5 worm cellular contexts compared by ENCODE assay signal in genomic region chrX:16529937-16530336, ce11.
TF ChIP-seq lines count a peak whose summit lies in the region.

No protein-coding gene starts in this region.

TF ChIP-seq in whole organism, L1 larva, 84 proteins besides CTCF, POLR2A, EP300 and RAD21:
- TF ChIP-seq blmp-1 (tag; optimal IDR thresholded peaks at IDR 0.05; lab: Kevin White, UChicago): peak; percentile 95
- no peak for TF ChIP-seq efl-1 (optimal IDR thresholded peaks at IDR 0.05; lab: Kevin White, UChicago)
- no peak for TF ChIP-seq efl-1 (GFP tag; optimal IDR thresholded peaks at IDR 0.05 in 1 of 2; lab: Kevin White, UChicago)

TF ChIP-seq in whole organism, L2 larva, 48 proteins besides CTCF, POLR2A, EP300 and RAD21:
- TF ChIP-seq nhr-129 (tag; optimal IDR thresholded peaks at IDR 0.05; lab: Kevin White, UChicago): no peak
- peak; percentile 49 for TF ChIP-seq blmp-1 (tag; optimal IDR thresholded peaks at IDR 0.05; lab: Kevin White, UChicago; ENCODE audit: insufficient read depth)

TF ChIP-seq in whole organism, L3 larva, 47 proteins besides CTCF, POLR2A, EP300 and RAD21:
- TF ChIP-seq nhr-43 (tag; optimal IDR thresholded peaks at IDR 0.05; lab: Kevin White, UChicago; ENCODE audit: poor library complexity, severe bottlenecking): peak; percentile 33
- TF ChIP-seq nhr-25 (tag; optimal IDR thresholded peaks at IDR 0.05; lab: Kevin White, UChicago): peak; percentile 7
- no peak for TF ChIP-seq unc-39 (tag; optimal IDR thresholded peaks at IDR 0.05; lab: Kevin White, UChicago)

TF ChIP-seq in whole organism, L4 larva, 104 proteins besides CTCF, POLR2A, EP300 and RAD21:
- TF ChIP-seq hlh-11 (tag; optimal IDR thresholded peaks at IDR 0.05; lab: Kevin White, UChicago): peak; percentile 40
- TF ChIP-seq nhr-48 (tag; optimal IDR thresholded peaks at IDR 0.05; lab: Kevin White, UChicago): peak; percentile 29
- TF ChIP-seq mdl-1 (tag; optimal IDR thresholded peaks at IDR 0.05; lab: Kevin White, UChicago): no peak
- TF ChIP-seq sdz-12 (GFP tag; optimal IDR thresholded peaks at IDR 0.05; lab: Kevin White, UChicago): no peak
- no peak for TF ChIP-seq ceh-20 (GFP tag; IDR thresholded peaks at IDR 0.05; lab: Robert Waterston, UW)
- TF ChIP-seq lin-15B (tag; optimal IDR thresholded peaks at IDR 0.05; lab: Kevin White, UChicago): no peak
- TF ChIP-seq ces-1 (GFP tag; optimal IDR thresholded peaks at IDR 0.05; lab: Kevin White, UChicago): no peak
- TF ChIP-seq mxl-3 (GFP tag; optimal IDR thresholded peaks at IDR 0.05; lab: Kevin White, UChicago): peak; percentile 55
- no peak for TF ChIP-seq ztf-7 (tag; optimal IDR thresholded peaks at IDR 0.05; lab: Kevin White, UChicago)
- no peak for TF ChIP-seq dmd-8 (GFP tag; IDR thresholded peaks at IDR 0.05; lab: Robert Waterston, UW)
- no peak for TF ChIP-seq hlh-30 (tag; optimal IDR thresholded peaks at IDR 0.05; lab: Kevin White, UChicago; ENCODE audit: insufficient read depth)
- no peak for TF ChIP-seq unc-62 (GFP tag; optimal IDR thresholded peaks at IDR 0.05 in 1 of 2; lab: Kevin White, UChicago)
- TF ChIP-seq unc-62 (tag; optimal IDR thresholded peaks at IDR 0.05; lab: Kevin White, UChicago): no peak
- TF ChIP-seq pha-4 (GFP tag; IDR thresholded peaks at IDR 0.05; lab: Robert Waterston, UW): no peak
- TF ChIP-seq pha-4 (tag; optimal IDR thresholded peaks at IDR 0.05; lab: Kevin White, UChicago): no peak
- no peak for TF ChIP-seq nhr-77 (tag; optimal IDR thresholded peaks at IDR 0.05; lab: Kevin White, UChicago)
- no peak for TF ChIP-seq ceh-28 (tag; optimal IDR thresholded peaks at IDR 0.05; lab: Kevin White, UChicago)
- TF ChIP-seq mep-1 (tag; optimal IDR thresholded peaks at IDR 0.05; lab: Kevin White, UChicago): no peak
- 0 out of 2 replicates have a peak, but pooled peaks have one; percentile 15 for TF ChIP-seq egl-43 (GFP tag; IDR thresholded peaks at IDR 0.05; lab: Robert Waterston, UW)

TF ChIP-seq in whole organism, mixed stage, embryonic, 35 proteins besides CTCF, POLR2A, EP300 and RAD21:
- TF ChIP-seq mls-2 (tag; optimal IDR thresholded peaks at IDR 0.05; lab: Kevin White, UChicago): no peak
- TF ChIP-seq lin-32 (GFP tag; optimal IDR thresholded peaks at IDR 0.05; lab: Kevin White, UChicago): no peak
- TF ChIP-seq sem-2 (GFP tag; optimal IDR thresholded peaks at IDR 0.05; lab: Kevin White, UChicago): no peak
- no peak for TF ChIP-seq unc-120 (tag; optimal IDR thresholded peaks at IDR 0.05; lab: Kevin White, UChicago; ENCODE audit: poor library complexity, severe bottlenecking)
- no peak for TF ChIP-seq ceh-83 (GFP tag; optimal IDR thresholded peaks at IDR 0.05; lab: Kevin White, UChicago)
- no peak for TF ChIP-seq unc-62 (GFP tag; optimal IDR thresholded peaks at IDR 0.05; lab: Kevin White, UChicago)
- TF ChIP-seq sptf-1 (tag; optimal IDR thresholded peaks at IDR 0.05; lab: Kevin White, UChicago): no peak
- no peak for TF ChIP-seq snpc-4 (tag; optimal IDR thresholded peaks at IDR 0.05; lab: Kevin White, UChicago)
- TF ChIP-seq tbx-8 (GFP tag; optimal IDR thresholded peaks at IDR 0.05; lab: Kevin White, UChicago): no peak
- no peak for TF ChIP-seq ceh-43 (GFP tag; optimal IDR thresholded peaks at IDR 0.05; lab: Kevin White, UChicago)
- TF ChIP-seq nhr-28 (tag; optimal IDR thresholded peaks at IDR 0.05; lab: Kevin White, UChicago): no peak
- TF ChIP-seq blmp-1 (tag; optimal IDR thresholded peaks at IDR 0.05; lab: Kevin White, UChicago): peak; percentile 76
- TF ChIP-seq flh-1 (GFP tag; optimal IDR thresholded peaks at IDR 0.05; lab: Kevin White, UChicago): no peak
- TF ChIP-seq ceh-39 (tag; optimal IDR thresholded peaks at IDR 0.05; lab: Kevin White, UChicago): no peak
- TF ChIP-seq mab-5 (tag; optimal IDR thresholded peaks at IDR 0.05; lab: Kevin White, UChicago): no peak
- TF ChIP-seq ham-2 (GFP tag; optimal IDR thresholded peaks at IDR 0.05; lab: Kevin White, UChicago): no peak
- TF ChIP-seq zip-8 (tag; optimal IDR thresholded peaks at IDR 0.05; lab: Kevin White, UChicago): peak; percentile 36
